Fruit fly (Drosophila melanogaster) whole organism, adult: Measurements from ENCODE around the gene Pcd.

ENCODE experiments used
- CG11617 ChIP-seq: fragments of 200-800 bp; sonication (Bioruptor generic); optimal IDR thresholded peaks from 2 replicates; lab custom pipeline; 2017; ENCODE audit warnings: mild to moderate bottlenecking, missing biosample characterization, missing genetic modification reagents, missing genetic modification characterization
- CG12768 ChIP-seq: fragments of 200-800 bp; sonication (Bioruptor generic); optimal IDR thresholded peaks from 2 replicates; lab custom pipeline; 2017; ENCODE audit warnings: missing biosample characterization, missing genetic modification characterization, mild to moderate bottlenecking, moderate library complexity, missing genetic modification reagents
- CG14711 ChIP-seq: fragments of 200-800 bp; sonication (Bioruptor generic); optimal IDR thresholded peaks from 2 replicates; lab custom pipeline; 2018; ENCODE audit warnings: missing biosample characterization, mild to moderate bottlenecking, missing genetic modification characterization, moderate library complexity
- CG33017 ChIP-seq: fragments of 200-800 bp; sonication (Bioruptor generic); optimal IDR thresholded peaks from 2 replicates; lab custom pipeline; 2018; ENCODE audit warnings: missing biosample characterization, mild to moderate bottlenecking, missing genetic modification characterization, moderate library complexity
- CG5204 ChIP-seq: fragments of 200-800 bp; sonication (Bioruptor generic); optimal IDR thresholded peaks from 2 replicates; lab custom pipeline; 2016; ENCODE audit warnings: missing biosample characterization, missing genetic modification characterization
- CG7045 ChIP-seq: fragments of 200-800 bp; sonication (Bioruptor generic); optimal IDR thresholded peaks from 2 replicates; lab custom pipeline; 2017; ENCODE audit warnings: missing biosample characterization, mild to moderate bottlenecking, missing genetic modification characterization
- CG7101 ChIP-seq: fragments of 200-800 bp; sonication (Bioruptor generic); optimal IDR thresholded peaks from 2 replicates; lab custom pipeline; 2018; ENCODE audit warnings: missing biosample characterization, mild to moderate bottlenecking, missing genetic modification characterization, moderate library complexity
- Crg-1 ChIP-seq: fragments of 200-800 bp; sonication (Bioruptor generic); optimal IDR thresholded peaks from 2 replicates; lab custom pipeline; 2016; ENCODE audit warnings: missing biosample characterization, missing genetic modification characterization
- Hr96 ChIP-seq: fragments of 200-800 bp; sonication (Bioruptor generic); optimal IDR thresholded peaks from 2 replicates; lab custom pipeline; 2016; ENCODE audit warnings: missing biosample characterization, missing genetic modification characterization
- Mnt ChIP-seq: fragments of 200-800 bp; sonication (Bioruptor generic); optimal IDR thresholded peaks from 2 replicates; lab custom pipeline; 2016; ENCODE audit warnings: missing biosample characterization, mild to moderate bottlenecking, missing genetic modification characterization
- bab1 ChIP-seq: fragments of 200-800 bp; sonication (Bioruptor generic); optimal IDR thresholded peaks from 3 replicates; lab custom pipeline; 2019; ENCODE audit warnings: missing biosample characterization, mild to moderate bottlenecking, missing genetic modification characterization, moderate library complexity
- cic ChIP-seq: fragments of 200-800 bp; sonication (Bioruptor generic); optimal IDR thresholded peaks from 2 replicates; lab custom pipeline; 2017; ENCODE audit warnings: missing biosample characterization, mild to moderate bottlenecking, missing genetic modification characterization, moderate library complexity
- cnc ChIP-seq, 2 experiments: fragments of >200 bp; optimal IDR thresholded peaks; 2 replicates each; lab custom pipeline; 2017
- kay ChIP-seq: fragments of 200-800 bp; sonication (Bioruptor generic); peaks from one replicate; lab custom pipeline; 2016; ENCODE audit warnings: missing biosample characterization, missing genetic modification characterization, borderline replicate concordance
- ovo ChIP-seq: fragments of 200-800 bp; sonication (Bioruptor generic); optimal IDR thresholded peaks from 2 replicates; lab custom pipeline; 2016; ENCODE audit warnings: missing biosample characterization, missing genetic modification characterization
- pad ChIP-seq: fragments of 200-800 bp; sonication (Bioruptor generic); optimal IDR thresholded peaks from 3 replicates; lab custom pipeline; 2017; ENCODE audit warnings: missing biosample characterization, missing genetic modification characterization, mild to moderate bottlenecking, moderate library complexity, missing genetic modification reagents
- tj ChIP-seq: fragments of 200-800 bp; sonication (Bioruptor generic); optimal IDR thresholded peaks from 3 replicates; lab custom pipeline; 2017; ENCODE audit warnings: missing biosample characterization, mild to moderate bottlenecking, missing genetic modification characterization, moderate library complexity
- toe ChIP-seq: fragments of 200-800 bp; sonication (Bioruptor generic); optimal IDR thresholded peaks from 2 replicates; lab custom pipeline; 2016; ENCODE audit warnings: missing biosample characterization, missing genetic modification characterization

The Pcd gene

DNA sequence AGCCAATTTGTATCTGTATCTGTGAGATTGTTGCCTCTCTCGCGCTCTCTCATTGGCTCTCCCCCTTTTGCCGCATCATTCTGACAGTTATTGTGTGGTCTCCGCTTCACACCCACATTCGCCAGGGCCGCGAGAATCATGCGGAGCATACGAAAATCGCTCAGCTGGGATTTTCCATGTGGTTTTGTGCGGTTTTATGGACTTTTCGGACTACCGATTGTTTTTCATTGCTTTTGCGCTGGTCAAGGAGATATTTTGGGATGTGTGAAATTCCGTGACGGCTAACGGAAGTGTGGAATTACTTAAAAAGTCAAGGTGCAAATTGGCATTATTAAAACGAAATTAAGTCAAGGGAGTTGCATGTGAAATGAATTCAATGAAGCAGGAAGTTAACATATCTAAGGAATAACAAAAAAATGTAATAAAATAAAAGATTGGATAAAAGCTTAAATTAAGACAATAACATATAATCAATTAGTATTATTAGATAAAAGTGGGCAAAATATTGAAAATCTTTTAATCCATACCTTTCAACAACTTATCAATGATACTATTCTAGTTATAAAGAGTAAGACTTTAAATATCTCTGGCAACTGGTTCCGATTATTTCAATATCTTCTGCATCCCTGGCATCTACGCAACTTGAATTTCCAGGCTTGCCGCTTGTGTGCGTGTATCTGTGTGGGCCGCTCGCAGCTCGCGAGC is 49.3 kb downstream of the Pcd start:
- TF ChIP-seq tj (GFP tag; lab: Kevin White, UChicago) (peak; percentile 16), CG14711 (tag; lab: Kevin White, UChicago) (no peak), bab1 (GFP tag; lab: Kevin White, UChicago) (no peak), CG11617 (GFP tag; lab: Kevin White, UChicago) (peak; percentile 29), toe (GFP tag; lab: Kevin White, UChicago) (peak; percentile 19), pad (GFP tag; lab: Kevin White, UChicago) (peak; percentile 46), ovo (GFP tag; lab: Kevin White, UChicago) (peak; percentile 5), CG5204 (GFP tag; lab: Kevin White, UChicago) (peak; percentile 36), Hr96 (peak; percentile 59), cic (GFP tag; lab: Kevin White, UChicago) (no peak), CG7045 (peak; percentile 50), cnc (optimal IDR thresholded peaks at IDR 0.05; lab: Kevin White, UChicago) (peak in 1 of 2 experiments; percentile 89), CG12768 (GFP tag; lab: Kevin White, UChicago) (no peak), kay (GFP tag; lab: Kevin White, UChicago) (no peak)

DNA sequence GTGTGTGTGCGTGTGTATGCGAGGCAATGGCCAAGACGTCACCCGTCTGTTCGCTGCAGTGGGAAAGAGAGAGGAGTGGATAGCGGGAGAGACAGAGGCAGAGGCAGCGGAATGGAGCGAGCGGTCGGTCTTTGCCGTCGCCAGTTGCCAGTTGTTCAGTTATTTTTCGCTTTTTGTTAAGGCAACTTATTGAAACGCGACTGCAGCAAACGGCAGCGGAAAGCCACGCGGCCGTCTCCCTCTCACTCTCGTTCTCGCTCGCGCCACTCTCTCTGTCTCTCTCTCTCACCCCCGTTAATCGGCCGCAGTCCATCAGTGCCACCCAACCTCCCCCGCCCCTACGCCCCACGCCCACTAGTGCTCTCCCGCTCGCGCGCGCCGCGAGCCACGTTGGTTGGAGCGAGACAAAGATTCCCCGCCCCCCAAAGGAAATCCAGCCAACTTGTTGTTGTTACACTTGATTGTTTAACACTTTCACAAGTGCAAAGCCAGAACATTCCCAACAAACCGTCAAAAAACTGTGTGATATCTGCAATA is 49.9 kb downstream of the Pcd start:
- peak; percentile 79 for TF ChIP-seq Mnt
- TF ChIP-seq bab1 (GFP tag; lab: Kevin White, UChicago): peak; percentile 23
- TF ChIP-seq ovo (GFP tag; lab: Kevin White, UChicago): peak; percentile 49
- TF ChIP-seq CG7101 (tag; lab: Kevin White, UChicago): peak; percentile 5
- TF ChIP-seq CG12768 (GFP tag; lab: Kevin White, UChicago): peak; percentile 91
- TF ChIP-seq kay (GFP tag; lab: Kevin White, UChicago): no peak
- peak; percentile 50 for TF ChIP-seq CG33017 (tag; lab: Kevin White, UChicago)
- TF ChIP-seq tj (GFP tag; lab: Kevin White, UChicago): peak; percentile 83
- no peak for TF ChIP-seq CG11617 (GFP tag; lab: Kevin White, UChicago)
- TF ChIP-seq pad (GFP tag; lab: Kevin White, UChicago): peak; percentile 73
- peak; percentile 88 for TF ChIP-seq cic (GFP tag; lab: Kevin White, UChicago)
- no peak for TF ChIP-seq Crg-1 (GFP tag; lab: Kevin White, UChicago)
